Fruit fly (Drosophila melanogaster) S2 (cell line): ENCODE measurements around the gene CG34269.

Experiments used
- CG8478 ChIP-seq: fragments of >200 bp; optimal IDR thresholded peaks from 2 replicates; lab custom pipeline; 2018
- CTCF ChIP-seq, 2 experiments: fragments of >200 bp; optimal IDR thresholded peaks; 2 replicates each; lab custom pipeline; 2018

DNA sequence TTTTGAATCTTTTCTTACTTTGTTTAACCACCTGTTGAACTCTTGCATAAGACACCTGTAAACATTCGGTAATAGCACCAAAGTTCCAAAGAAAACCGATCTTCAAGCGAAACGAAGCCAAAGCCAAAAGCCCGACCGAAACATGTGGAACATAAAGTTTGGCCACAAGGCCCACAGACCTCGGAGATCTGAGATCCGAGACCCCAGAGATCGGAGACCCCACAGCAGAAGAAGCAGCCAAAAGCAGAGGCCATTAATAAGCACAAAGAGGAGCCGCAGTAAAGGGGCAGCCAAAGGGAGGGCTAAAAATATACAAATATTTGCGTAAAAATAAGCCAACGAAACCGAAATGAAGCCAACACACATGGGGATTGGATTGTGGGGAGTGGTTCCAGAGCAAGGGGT, 17.3 kb upstream of the CG34269 start:
- no peak for TF ChIP-seq CG8478 (lab: Kevin White, UChicago)
- no peak for TF ChIP-seq CTCF (optimal IDR thresholded peaks at IDR 0.05; lab: Kevin White, UChicago)
